Fruit fly (Drosophila melanogaster) whole organism, embryonic: ENCODE data around the gene Vha16-3.

ENCODE experiments used
- Blimp-1 ChIP-seq: fragments of 200-800 bp; sonication (Bioruptor generic); optimal IDR thresholded peaks from 3 replicates; lab custom pipeline; 2018; ENCODE audit warnings: missing biosample characterization, missing genetic modification characterization, mild to moderate bottlenecking, moderate library complexity, missing genetic modification reagents
- BtbVII ChIP-seq: fragments of 200-800 bp; sonication (Bioruptor generic); optimal IDR thresholded peaks from 3 replicates; lab custom pipeline; 2017; ENCODE audit warnings: missing biosample characterization, mild to moderate bottlenecking, missing genetic modification characterization
- Bteb2 ChIP-seq: fragments of 200-800 bp; sonication (Bioruptor generic); optimal IDR thresholded peaks from 2 replicates; lab custom pipeline; 2016; ENCODE audit warnings: missing biosample characterization, missing genetic modification characterization
- CG10267 ChIP-seq: fragments of 200-800 bp; sonication (Bioruptor generic); optimal IDR thresholded peaks from 2 replicates; lab custom pipeline; 2018; ENCODE audit warnings: missing biosample characterization, mild to moderate bottlenecking, missing genetic modification characterization, moderate library complexity
- CG12104 ChIP-seq: fragments of 200-800 bp; sonication (Bioruptor generic); optimal IDR thresholded peaks from 3 replicates; lab custom pipeline; 2016; ENCODE audit warnings: missing biosample characterization, missing genetic modification characterization
- CG12236 ChIP-seq: fragments of 200-800 bp; sonication (Bioruptor generic); optimal IDR thresholded peaks from 2 replicates; lab custom pipeline; 2016; ENCODE audit warnings: missing biosample characterization, missing genetic modification characterization
- CG13624 ChIP-seq: fragments of 200-800 bp; sonication (Bioruptor generic); optimal IDR thresholded peaks from 2 replicates; lab custom pipeline; 2016; ENCODE audit warnings: missing biosample characterization, missing genetic modification characterization
- CG13894 ChIP-seq: fragments of 200-800 bp; sonication (Bioruptor generic); optimal IDR thresholded peaks from 3 replicates; lab custom pipeline; 2018; ENCODE audit warnings: missing biosample characterization, mild to moderate bottlenecking, missing genetic modification characterization, moderate library complexity
- CG17359 ChIP-seq: fragments of 200-800 bp; sonication (Bioruptor generic); optimal IDR thresholded peaks from 3 replicates; lab custom pipeline; 2018; ENCODE audit warnings: missing biosample characterization, mild to moderate bottlenecking, missing genetic modification characterization, moderate library complexity
- CG17385 ChIP-seq: fragments of 200-800 bp; sonication (Bioruptor generic); optimal IDR thresholded peaks from 3 replicates; lab custom pipeline; 2018; ENCODE audit warnings: missing biosample characterization, mild to moderate bottlenecking, missing genetic modification characterization
- CG17802 ChIP-seq: fragments of 200-800 bp; sonication (Bioruptor generic); optimal IDR thresholded peaks from 2 replicates; lab custom pipeline; 2018; ENCODE audit warnings: missing biosample characterization, mild to moderate bottlenecking, missing genetic modification characterization, moderate library complexity
- CG1792 ChIP-seq: fragments of 200-800 bp; sonication (Bioruptor generic); optimal IDR thresholded peaks from 2 replicates; lab custom pipeline; 2016; ENCODE audit warnings: missing biosample characterization, missing genetic modification characterization
- CG1832 ChIP-seq: fragments of 200-800 bp; sonication (Bioruptor generic); optimal IDR thresholded peaks from 2 replicates; lab custom pipeline; 2017; ENCODE audit warnings: missing biosample characterization, mild to moderate bottlenecking, missing genetic modification characterization, inconsistent platforms
- CG33557 ChIP-seq: fragments of 200-800 bp; sonication (Bioruptor generic); optimal IDR thresholded peaks from 2 replicates; lab custom pipeline; 2019; ENCODE audit warnings: missing biosample characterization, mild to moderate bottlenecking, missing genetic modification characterization, moderate library complexity
- CG3726 ChIP-seq: fragments of 200-800 bp; sonication (Bioruptor generic); IDR thresholded peaks from 3 replicates; pipeline ENCODE4, ENCODE4 v1.3.6; 2022; ENCODE audit warnings: missing biosample characterization, missing genetic modification characterization
- CG5245 ChIP-seq: fragments of 200-800 bp; sonication (Bioruptor generic); optimal IDR thresholded peaks from 3 replicates; lab custom pipeline; 2016; ENCODE audit warnings: missing biosample characterization, missing genetic modification characterization
- CG6254 ChIP-seq: fragments of 200-800 bp; sonication (Bioruptor generic); optimal IDR thresholded peaks from 3 replicates; lab custom pipeline; 2017; ENCODE audit warnings: mild to moderate bottlenecking, missing biosample characterization, missing genetic modification reagents, missing genetic modification characterization
- CG6765 ChIP-seq: fragments of 200-800 bp; sonication (Bioruptor generic); optimal IDR thresholded peaks from 3 replicates; lab custom pipeline; 2017; ENCODE audit warnings: missing biosample characterization, mild to moderate bottlenecking, missing genetic modification characterization
- CG8478 ChIP-seq: fragments of >200 bp; optimal IDR thresholded peaks from 2 replicates; lab custom pipeline; 2018
- D19A ChIP-seq: fragments of 200-800 bp; optimal IDR thresholded peaks from 3 replicates; lab custom pipeline; 2019; ENCODE audit warnings: missing biosample characterization, mild to moderate bottlenecking, missing genetic modification characterization, moderate library complexity
- Kr ChIP-seq: fragments of 200-800 bp; sonication (Bioruptor generic); optimal IDR thresholded peaks from 2 replicates; lab custom pipeline; 2017; ENCODE audit warnings: missing biosample characterization, mild to moderate bottlenecking, missing genetic modification characterization
- MBD-R2 ChIP-seq: fragments of 200-800 bp; sonication (Bioruptor generic); IDR thresholded peaks from 2 replicates; pipeline ENCODE4 v1.3.6; 2022; ENCODE audit warnings: missing biosample characterization, missing genetic modification characterization
- Meics ChIP-seq: fragments of 200-800 bp; sonication (Bioruptor generic); optimal IDR thresholded peaks from 2 replicates; lab custom pipeline; 2017; ENCODE audit warnings: missing biosample characterization, mild to moderate bottlenecking, missing genetic modification characterization
- Xbp1 ChIP-seq: fragments of 200-800 bp; sonication (Bioruptor generic); optimal IDR thresholded peaks from 3 replicates; lab custom pipeline; 2016; ENCODE audit warnings: missing biosample characterization, mild to moderate bottlenecking, missing genetic modification characterization
- bbx ChIP-seq: fragments of 200-800 bp; sonication (Bioruptor generic); IDR thresholded peaks from 2 replicates; pipeline ENCODE4 v1.3.6; 2022; ENCODE audit warnings: missing biosample characterization, missing genetic modification characterization; ENCODE audit not compliant: partially characterized antibody
- bigmax ChIP-seq: fragments of 200-800 bp; sonication (Bioruptor generic); optimal IDR thresholded peaks from 2 replicates; lab custom pipeline; 2018; ENCODE audit warnings: missing biosample characterization, mild to moderate bottlenecking, missing genetic modification characterization
- caup ChIP-seq: fragments of 200-800 bp; sonication (Bioruptor generic); optimal IDR thresholded peaks from 3 replicates; lab custom pipeline; 2017; ENCODE audit warnings: missing biosample characterization, mild to moderate bottlenecking, missing genetic modification characterization, moderate library complexity; ENCODE audit not compliant: severe bottlenecking
- chinmo ChIP-seq: fragments of 200-800 bp; sonication (Bioruptor generic); IDR thresholded peaks from 4 replicates; pipeline ENCODE4 v1.3.6; 2022; ENCODE audit warnings: missing biosample characterization, missing genetic modification characterization; ENCODE audit not compliant: partially characterized antibody
- dmrt11E ChIP-seq: fragments of 200-800 bp; sonication (Bioruptor generic); optimal IDR thresholded peaks from 3 replicates; lab custom pipeline; 2018; ENCODE audit warnings: missing biosample characterization, mild to moderate bottlenecking, missing genetic modification characterization, moderate library complexity
- ems ChIP-seq: fragments of 200-800 bp; sonication (Bioruptor generic); optimal IDR thresholded peaks from 3 replicates; lab custom pipeline; 2016; ENCODE audit warnings: missing biosample characterization, missing genetic modification characterization
- fd3F ChIP-seq: fragments of 200-800 bp; sonication (Bioruptor generic); optimal IDR thresholded peaks from 2 replicates; lab custom pipeline; 2018; ENCODE audit warnings: missing biosample characterization, mild to moderate bottlenecking, missing genetic modification characterization, moderate library complexity
- fd96Cb ChIP-seq: fragments of 200-800 bp; sonication (Bioruptor generic); optimal IDR thresholded peaks from 2 replicates; lab custom pipeline; 2018; ENCODE audit warnings: missing biosample characterization, mild to moderate bottlenecking, missing genetic modification characterization, moderate library complexity
- grau ChIP-seq: fragments of 200-800 bp; optimal IDR thresholded peaks from 3 replicates; lab custom pipeline; 2019; ENCODE audit warnings: missing biosample characterization, mild to moderate bottlenecking, missing genetic modification characterization, moderate library complexity
- gt ChIP-seq: fragments of 200-800 bp; sonication (Bioruptor generic); IDR thresholded peaks from 2 replicates; pipeline ENCODE4 v1.3.6; 2022; ENCODE audit warnings: missing biosample characterization, missing genetic modification characterization
- hkb ChIP-seq, 2 experiments: fragments of 200-800 bp in 1 of 2; fragments of >200 bp in 1 of 2; sonication (Bioruptor generic) in 1 of 2; IDR thresholded peaks in 1 of 2; optimal IDR thresholded peaks in 1 of 2; 2 replicates each; pipeline versions ENCODE4 v1.3.6 to Lab custom; 2017 to 2022; ENCODE audit warnings: missing biosample characterization in 1 of 2, missing genetic modification characterization in 1 of 2
- ken ChIP-seq: fragments of 200-800 bp; sonication (Bioruptor generic); IDR thresholded peaks from 3 replicates; pipeline ENCODE4 v1.3.6; 2022; ENCODE audit warnings: missing biosample characterization, missing genetic modification characterization
- knrl ChIP-seq: fragments of 200-800 bp; sonication (Bioruptor generic); IDR thresholded peaks from 3 replicates; pipeline ENCODE4 v1.3.6; 2022; ENCODE audit warnings: missing biosample characterization, missing genetic modification characterization; ENCODE audit not compliant: partially characterized antibody
- lola ChIP-seq, 3 experiments: fragments of >200 bp in 2 of 3; fragments of 200-800 bp in 1 of 3; sonication (Bioruptor generic) in 1 of 3; optimal IDR thresholded peaks; 2 replicates each; lab custom pipeline; 2017 to 2019; ENCODE audit warnings: missing biosample characterization in 3 of 3, missing genetic modification characterization in 3 of 3, mild to moderate bottlenecking in 1 of 3, moderate library complexity in 1 of 3
- lov ChIP-seq, 2 experiments: fragments of 200-800 bp in 1 of 2; fragments of >200 bp in 1 of 2; sonication (Bioruptor generic) in 1 of 2; IDR thresholded peaks in 1 of 2; optimal IDR thresholded peaks in 1 of 2; 2 replicates in 1 of 2; 3 replicates in 1 of 2; pipeline versions ENCODE4 v1.3.6 to Lab custom; 2017 to 2022; ENCODE audit warnings: missing biosample characterization in 1 of 2, missing genetic modification characterization in 1 of 2
- mld ChIP-seq: fragments of 200-800 bp; sonication (Bioruptor generic); IDR thresholded peaks from 3 replicates; pipeline ENCODE4 v1.3.6; 2022; ENCODE audit warnings: missing biosample characterization, missing genetic modification characterization; ENCODE audit not compliant: partially characterized antibody
- org-1 ChIP-seq: fragments of 200-800 bp; sonication (Bioruptor generic); optimal IDR thresholded peaks from 2 replicates; lab custom pipeline; 2017; ENCODE audit warnings: missing biosample characterization, missing genetic modification characterization
- p53 ChIP-seq: fragments of 200-800 bp; sonication (Bioruptor generic); optimal IDR thresholded peaks from 2 replicates; lab custom pipeline; 2016; ENCODE audit warnings: missing biosample characterization, missing genetic modification characterization
- sd ChIP-seq: fragments of 200-800 bp; sonication (Bioruptor generic); optimal IDR thresholded peaks from 3 replicates; lab custom pipeline; 2018; ENCODE audit warnings: missing biosample characterization, mild to moderate bottlenecking, missing genetic modification characterization, moderate library complexity
- sna ChIP-seq: fragments of 200-800 bp; sonication (Bioruptor generic); IDR thresholded peaks from 2 replicates; pipeline ENCODE4 v1.3.6; 2022; ENCODE audit warnings: missing biosample characterization, missing genetic modification characterization; ENCODE audit not compliant: partially characterized antibody
- stc ChIP-seq: fragments of 200-800 bp; sonication (Bioruptor generic); IDR thresholded peaks from 2 replicates; pipeline ENCODE4 v1.3.6; 2022; ENCODE audit warnings: missing biosample characterization, missing genetic modification characterization
- tll ChIP-seq, 2 experiments: fragments of 200-800 bp in 1 of 2; fragments of >200 bp in 1 of 2; sonication (Bioruptor generic) in 1 of 2; optimal IDR thresholded peaks; 2 replicates each; lab custom pipeline; 2017 to 2019; ENCODE audit warnings: missing biosample characterization in 2 of 2, missing genetic modification characterization in 2 of 2, mild to moderate bottlenecking in 1 of 2, moderate library complexity in 1 of 2
- tx ChIP-seq: fragments of 200-800 bp; sonication (Bioruptor generic); optimal IDR thresholded peaks from 2 replicates; lab custom pipeline; 2016; ENCODE audit warnings: missing biosample characterization, missing genetic modification characterization
- zf30C ChIP-seq: fragments of 200-800 bp; sonication (Bioruptor generic); optimal IDR thresholded peaks from 3 replicates; lab custom pipeline; 2018; ENCODE audit warnings: missing biosample characterization, mild to moderate bottlenecking, missing genetic modification characterization
- zfh1 ChIP-seq: fragments of 200-800 bp; sonication (Bioruptor generic); IDR thresholded peaks from 3 replicates; pipeline ENCODE4 v1.3.6; 2022; ENCODE audit warnings: missing biosample characterization, missing genetic modification characterization

The Vha16-3 gene

DNA sequence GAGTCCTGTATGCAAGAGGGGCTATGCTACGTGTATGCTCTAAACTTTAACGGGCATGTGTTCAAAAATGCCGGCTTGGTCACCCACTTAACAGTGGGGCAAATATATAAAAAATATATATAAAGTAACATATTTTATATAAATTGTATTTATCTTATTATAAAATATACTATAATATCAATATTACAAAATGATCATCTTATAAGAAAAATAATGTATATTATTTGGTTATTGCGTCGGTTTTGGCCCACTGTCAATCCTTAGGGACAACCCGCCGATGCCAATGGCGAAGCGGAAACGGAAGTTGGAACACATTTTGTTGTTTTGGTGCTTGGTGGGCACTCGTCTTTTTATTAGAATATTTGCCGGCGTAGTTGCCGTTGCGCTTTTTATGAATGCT, 22.6 kb upstream of the Vha16-3 start (continued):
- TF ChIP-seq org-1 (GFP tag; lab: Kevin White, UChicago) (no peak), Xbp1 (GFP tag; lab: Kevin White, UChicago) (peak; percentile 17), chinmo (no peak), bbx (GFP tag; lab: Robert Waterston, UW) (no peak), CG33557 (GFP tag; lab: Kevin White, UChicago) (no peak), grau (tag; lab: Kevin White, UChicago) (peak; percentile 54), tx (GFP tag; lab: Kevin White, UChicago) (no peak), lola (GFP tag; optimal IDR thresholded peaks at IDR 0.05; lab: Kevin White, UChicago) (peak in 1 of 3 experiments; percentile 20), CG17802 (tag; lab: Kevin White, UChicago) (no peak), bigmax (GFP tag; lab: Kevin White, UChicago) (no peak), Kr (GFP tag; lab: Kevin White, UChicago) (no peak), Blimp-1 (peak; percentile 54), CG13894 (no peak), CG17385 (GFP tag; lab: Kevin White, UChicago) (no peak), mld (no peak), CG10267 (peak; percentile 49), CG5245 (GFP tag; lab: Kevin White, UChicago) (no peak), ems (no peak), stc (GFP tag; lab: Robert Waterston, UW) (peak; percentile 32; the same call in 1 of the 2 replicates), caup (no peak), CG1792 (GFP tag; lab: Kevin White, UChicago) (no peak), sna (GFP tag; lab: Robert Waterston, UW) (no peak), CG6765 (no peak), sd (tag; lab: Kevin White, UChicago) (no peak), CG17359 (peak; percentile 34), CG6254 (GFP tag; lab: Kevin White, UChicago) (peak; percentile 38), CG12236 (GFP tag; lab: Kevin White, UChicago) (no peak), D19A (peak; percentile 37), CG1832 (GFP tag; lab: Kevin White, UChicago) (no peak), MBD-R2 (GFP tag; lab: Robert Waterston, UW) (no peak), p53 (GFP tag; lab: Kevin White, UChicago) (no peak), CG12104 (GFP tag; lab: Kevin White, UChicago) (no peak), fd96Cb (tag; lab: Kevin White, UChicago) (peak; percentile 12), fd3F (no peak), CG3726 (GFP tag; lab: Robert Waterston, UW) (no peak), dmrt11E (tag; lab: Kevin White, UChicago) (peak; percentile 55), hkb (optimal IDR thresholded peaks at IDR 0.05; lab: Kevin White, UChicago) (no peak), hkb (GFP tag; IDR thresholded peaks at IDR 0.05; lab: Robert Waterston, UW) (0 out of 2 replicates have a peak, but pooled peaks have one; percentile 20), CG13624 (GFP tag; lab: Kevin White, UChicago) (no peak), gt (no peak), Bteb2 (GFP tag; lab: Kevin White, UChicago) (no peak), ken (GFP tag; lab: Robert Waterston, UW) (no peak), Meics (GFP tag; lab: Kevin White, UChicago) (peak; percentile 46), BtbVII (GFP tag; lab: Kevin White, UChicago) (peak; percentile 56), knrl (GFP tag; lab: Robert Waterston, UW) (no peak), CG8478 (lab: Kevin White, UChicago) (no peak), lov (optimal IDR thresholded peaks at IDR 0.05; lab: Kevin White, UChicago) (no peak), lov (GFP tag; IDR thresholded peaks at IDR 0.05; lab: Robert Waterston, UW) (no peak), tll (GFP tag; optimal IDR thresholded peaks at IDR 0.05; lab: Kevin White, UChicago) (no peak), zfh1 (GFP tag; lab: Robert Waterston, UW) (peak; percentile 38; the same call in 1 of the 3 replicates), zf30C (GFP tag; lab: Kevin White, UChicago) (no peak)
